Fruit fly (Drosophila melanogaster) whole organism: ENCODE results near the gene CG31347.

Experiments used
- CG8478 ChIP-seq: fragments of >200 bp; optimal IDR thresholded peaks from 2 replicates; lab custom pipeline; 2018; ENCODE audit warnings: inconsistent platforms
- Dll ChIP-seq: fragments of >200 bp; optimal IDR thresholded peaks from 2 replicates; lab custom pipeline; 2017
- EcR ChIP-seq, 2 experiments: fragments of >200 bp; optimal IDR thresholded peaks; 2 replicates each; lab custom pipeline; 2017; ENCODE audit warnings: missing biosample characterization in 2 of 2, missing genetic modification characterization in 2 of 2, missing genetic modification reagents in 2 of 2
- pan ChIP-seq: fragments of >200 bp; optimal IDR thresholded peaks from 2 replicates; lab custom pipeline; 2017
- psq ChIP-seq: fragments of >200 bp; optimal IDR thresholded peaks from 2 replicates; lab custom pipeline; 2017
- usp ChIP-seq: fragments of >200 bp; optimal IDR thresholded peaks from 2 replicates; lab custom pipeline; 2017; ENCODE audit warnings: missing biosample characterization, missing genetic modification characterization, mixed read lengths

CG31347 gene

dm6 chr3R:12692497-12692896 lies at the start of gene CG31347:
CG31347 (minus strand) TSS chr3R:12692597.
- no peak for TF ChIP-seq EcR (GFP tag; optimal IDR thresholded peaks at IDR 0.05; lab: Kevin White, UChicago)
- no peak for TF ChIP-seq usp (GFP tag; lab: Kevin White, UChicago)
- no peak for TF ChIP-seq psq (lab: Kevin White, UChicago)
- TF ChIP-seq CG8478 (lab: Kevin White, UChicago): no peak
- no peak for TF ChIP-seq Dll (lab: Kevin White, UChicago)
- no peak for TF ChIP-seq pan

- TF ChIP-seq usp (GFP tag; lab: Kevin White, UChicago) (no peak), psq (lab: Kevin White, UChicago) (no peak), CG8478 (lab: Kevin White, UChicago) (no peak), pan (no peak), Dll (lab: Kevin White, UChicago) (no peak), EcR (GFP tag; optimal IDR thresholded peaks at IDR 0.05; lab: Kevin White, UChicago) (no peak)
These were observed 46.9 kb upstream of the CG31347 start, which contains the start of gene Ugt37A2 for dm6 chr3R:12739247-12739646. Ugt37A2 (plus strand) TSS chr3R:12739642.

DNA sequence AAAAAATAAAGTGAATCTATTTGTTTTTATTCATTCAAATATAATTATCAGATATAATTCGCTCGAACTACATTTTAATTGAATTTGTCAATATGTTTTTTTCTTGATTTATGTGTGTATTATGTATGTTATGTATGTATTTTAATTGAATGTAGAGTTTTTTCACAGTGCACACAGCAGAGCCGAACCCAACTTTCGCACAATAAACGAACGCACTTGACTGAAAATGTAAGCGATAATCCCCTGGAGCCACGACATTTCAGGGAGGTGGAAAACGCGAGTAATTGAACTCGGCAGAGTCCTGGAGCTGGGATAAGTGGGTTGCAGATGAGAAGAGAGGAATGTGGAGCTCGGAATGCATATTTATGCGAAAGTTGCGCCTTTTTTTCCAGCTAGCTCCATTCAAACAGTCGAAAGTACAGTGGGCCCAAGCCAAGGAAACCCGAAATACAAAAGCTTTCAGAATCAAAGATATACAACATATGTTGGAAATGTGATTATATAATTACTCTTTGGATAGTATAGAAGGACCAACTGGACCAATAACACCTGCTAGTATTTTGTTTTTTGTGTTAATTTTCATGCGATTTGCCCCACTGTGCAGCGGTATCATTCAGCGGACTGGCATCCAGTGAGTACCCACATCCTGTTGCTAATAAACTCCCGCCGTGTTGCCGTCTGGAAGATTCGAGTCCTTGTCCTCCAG lies 35.7 kb upstream of the CG31347 start:
- no peak for TF ChIP-seq EcR (GFP tag; optimal IDR thresholded peaks at IDR 0.05; lab: Kevin White, UChicago)

dm6 chr3R:12723759-12724158 lies 31.4 kb upstream of the CG31347 start:
- TF ChIP-seq usp (GFP tag; lab: Kevin White, UChicago) (no peak), EcR (GFP tag; optimal IDR thresholded peaks at IDR 0.05; lab: Kevin White, UChicago) (no peak), psq (lab: Kevin White, UChicago) (no peak), Dll (lab: Kevin White, UChicago) (no peak), pan (no peak), CG8478 (lab: Kevin White, UChicago) (no peak)

DNA sequence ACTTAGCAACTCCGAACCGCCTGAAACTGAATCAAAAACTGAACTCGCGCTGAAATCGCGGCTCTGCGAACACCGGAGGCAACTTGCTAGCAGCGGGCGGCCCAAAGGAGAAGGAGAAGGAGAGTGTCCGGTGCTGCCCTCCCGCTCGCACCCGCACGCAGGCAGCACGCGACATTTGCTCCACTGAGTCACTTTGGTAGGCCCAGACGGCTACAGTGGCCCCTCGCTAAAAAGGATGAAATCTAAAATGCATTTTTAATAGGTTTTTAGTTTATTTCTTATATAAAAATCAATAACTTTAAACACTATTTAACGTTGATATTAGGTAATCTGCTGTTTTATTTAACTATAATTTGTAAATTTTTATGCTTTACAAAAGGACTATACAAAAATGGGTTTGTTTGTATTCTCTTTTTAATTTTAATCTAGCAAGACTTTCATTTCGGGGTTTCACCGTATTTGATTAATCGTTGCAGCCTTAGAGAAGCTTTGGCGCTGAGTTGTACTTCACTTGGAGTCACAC lies 30.1 kb upstream of the CG31347 start, which contains the start of gene Men:
Gene Men, minus strand, starts transcription at position 51 of the 523 bp plus-strand sequence.
- no peak for TF ChIP-seq pan
- no peak for TF ChIP-seq psq (lab: Kevin White, UChicago)
- TF ChIP-seq usp (GFP tag; lab: Kevin White, UChicago): no peak
- no peak for TF ChIP-seq CG8478 (lab: Kevin White, UChicago)
- TF ChIP-seq EcR (GFP tag; optimal IDR thresholded peaks at IDR 0.05; lab: Kevin White, UChicago): no peak
- TF ChIP-seq Dll (lab: Kevin White, UChicago): no peak

- TF ChIP-seq psq (lab: Kevin White, UChicago) (no peak), CG8478 (lab: Kevin White, UChicago) (no peak), Dll (lab: Kevin White, UChicago) (no peak), usp (GFP tag; lab: Kevin White, UChicago) (no peak), pan (no peak)
These were observed 28.2 kb upstream of the CG31347 start for dm6 chr3R:12720344-12721200.

- no peak for TF ChIP-seq pan
- TF ChIP-seq psq (lab: Kevin White, UChicago): no peak
- no peak for TF ChIP-seq EcR (GFP tag; optimal IDR thresholded peaks at IDR 0.05; lab: Kevin White, UChicago)
- TF ChIP-seq CG8478 (lab: Kevin White, UChicago): no peak
- no peak for TF ChIP-seq usp (GFP tag; lab: Kevin White, UChicago)
- TF ChIP-seq Dll (lab: Kevin White, UChicago): no peak
These were observed 27.4 kb upstream of the CG31347 start for dm6 chr3R:12719627-12720343.

DNA sequence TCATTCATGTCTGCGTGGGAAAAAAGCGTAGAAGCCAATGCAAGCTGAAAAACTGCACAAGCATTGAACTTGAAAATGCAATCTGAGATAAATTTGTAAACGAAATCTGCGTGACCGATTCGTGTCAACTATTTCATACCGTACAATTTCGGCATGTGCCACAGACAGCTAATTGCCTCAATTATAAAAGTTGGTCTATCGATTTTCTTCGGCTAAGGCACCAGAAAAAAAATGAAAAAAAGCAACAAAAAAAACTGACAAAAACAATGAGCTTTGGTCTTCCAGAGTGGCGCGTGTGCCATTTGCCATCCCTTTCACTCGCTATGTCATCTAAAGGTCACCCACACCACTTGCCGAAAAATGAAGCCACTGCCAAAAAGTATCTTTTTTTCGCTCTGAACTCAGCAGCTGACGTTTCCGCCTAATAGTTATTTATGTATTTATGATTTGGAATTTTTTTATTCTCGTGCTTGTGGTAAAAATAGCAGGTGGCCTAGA lies 26.2 kb upstream of the CG31347 start:
- TF ChIP-seq EcR (GFP tag; optimal IDR thresholded peaks at IDR 0.05; lab: Kevin White, UChicago) (no peak), psq (lab: Kevin White, UChicago) (no peak), Dll (lab: Kevin White, UChicago) (no peak), CG8478 (lab: Kevin White, UChicago) (no peak), usp (GFP tag; lab: Kevin White, UChicago) (no peak), pan (no peak)

DNA sequence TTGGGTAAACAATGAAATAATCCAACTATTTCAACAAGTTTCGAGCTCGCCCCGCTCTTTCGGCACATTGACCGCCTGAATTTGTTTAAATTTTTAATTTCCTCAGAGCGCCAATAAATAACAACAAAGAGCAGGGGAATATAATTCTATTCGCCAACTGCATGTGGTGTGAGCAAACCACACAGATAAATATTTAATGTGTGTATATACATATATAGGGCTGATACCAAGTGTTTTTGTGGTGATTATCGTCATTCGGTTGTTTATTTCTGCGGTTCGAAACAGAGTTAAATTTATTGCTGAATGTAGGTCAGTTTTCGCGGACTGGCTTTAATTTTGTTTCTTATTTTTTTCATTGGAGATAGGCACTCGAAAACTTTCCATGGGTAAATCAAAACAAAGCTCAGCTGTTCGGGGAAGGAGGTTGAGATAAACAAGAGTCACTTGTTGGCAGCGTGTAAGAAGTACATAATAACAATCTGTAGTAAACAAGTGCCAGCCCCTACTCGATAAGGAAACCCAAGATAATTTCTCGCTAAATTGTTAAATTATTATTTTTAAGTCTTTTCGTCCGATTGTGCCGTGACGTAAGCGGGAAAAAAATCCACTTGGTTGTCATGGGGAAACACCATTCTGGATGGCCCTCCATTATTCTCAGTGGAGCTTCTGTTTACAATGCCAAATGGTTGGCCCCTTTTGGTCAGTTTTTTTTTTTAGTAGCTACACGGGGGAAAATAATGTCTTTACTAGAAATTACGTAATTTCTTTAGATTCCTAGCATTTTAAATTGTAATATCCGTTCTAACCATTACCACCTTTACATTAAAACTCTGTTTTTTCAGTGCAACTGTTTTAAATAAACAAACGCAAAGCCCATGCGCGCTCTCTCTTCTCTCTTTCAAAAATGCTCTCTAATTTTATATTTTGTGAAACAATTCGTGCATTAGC lies 25.5 kb upstream of the CG31347 start:
- TF ChIP-seq usp (GFP tag; lab: Kevin White, UChicago) (no peak), CG8478 (lab: Kevin White, UChicago) (no peak), pan (no peak), EcR (GFP tag; optimal IDR thresholded peaks at IDR 0.05; lab: Kevin White, UChicago) (no peak), psq (lab: Kevin White, UChicago) (no peak), Dll (lab: Kevin White, UChicago) (no peak)

DNA sequence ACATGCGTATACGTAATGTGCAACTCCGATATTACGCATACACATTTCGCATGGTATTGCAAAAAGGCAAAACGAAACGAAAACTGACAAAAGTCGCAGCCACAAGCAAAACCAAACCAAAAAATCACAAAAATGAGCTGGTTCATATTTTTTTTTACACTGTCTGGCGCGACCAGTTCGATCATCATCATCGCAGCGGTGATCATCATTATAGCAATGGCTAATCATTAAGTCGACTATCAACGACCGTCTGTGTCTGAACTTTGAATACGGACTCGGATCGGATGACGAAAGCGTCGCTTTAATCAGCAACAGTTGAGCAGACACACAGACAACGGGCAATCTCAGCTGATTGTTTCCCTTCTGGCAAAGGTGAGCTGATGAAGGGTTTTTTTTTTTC lies 24.5 kb upstream of the CG31347 start:
- TF ChIP-seq CG8478 (lab: Kevin White, UChicago) (no peak), pan (no peak), Dll (lab: Kevin White, UChicago) (no peak), usp (GFP tag; lab: Kevin White, UChicago) (no peak), psq (lab: Kevin White, UChicago) (no peak), EcR (GFP tag; optimal IDR thresholded peaks at IDR 0.05; lab: Kevin White, UChicago) (no peak)
